Fruit fly (Drosophila melanogaster): ENCODE results near the gene Mp.

The Mp gene

dm6 chr3L:6968961-6969814, 29.5 kb upstream of the Mp start, which contains the start of the genes Mis12 and CG9953 (continued):
- TF ChIP-seq BEAF-32 (GFP tag; optimal IDR thresholded peaks at IDR 0.05) (peak; percentile 19), ind (GFP tag; optimal IDR thresholded peaks at IDR 0.05) (peak; percentile 3), CG9932 (GFP tag; IDR thresholded peaks at IDR 0.05) (peak; percentile 36), dysf (GFP tag; IDR thresholded peaks at IDR 0.05) (peak; percentile 10; the same call in 2 of the 3 replicates), wek (GFP tag; optimal IDR thresholded peaks at IDR 0.05) (peak; percentile 72), tna (GFP tag; IDR thresholded peaks at IDR 0.05; ENCODE audit: partially characterized antibody) (no peak), Ada2b (GFP tag; IDR thresholded peaks at IDR 0.05) (peak; percentile 17; the same call in 1 of the 2 replicates), CG12104 (GFP tag; optimal IDR thresholded peaks at IDR 0.05) (peak; percentile 26), Hsf (GFP tag; optimal IDR thresholded peaks at IDR 0.05) (peak; percentile 39), CG18599 (GFP tag; optimal IDR thresholded peaks at IDR 0.05) (no peak), Deaf1 (tag; optimal IDR thresholded peaks at IDR 0.05) (no peak), gsb-n (tag; optimal IDR thresholded peaks at IDR 0.05) (no peak), CG31365 (tag; optimal IDR thresholded peaks at IDR 0.05) (no peak), grau (tag; optimal IDR thresholded peaks at IDR 0.05) (peak; percentile 36), CG5180 (GFP tag; optimal IDR thresholded peaks at IDR 0.05) (peak; percentile 59), NC2β (GFP tag; optimal IDR thresholded peaks at IDR 0.05) (no peak), wdn (GFP tag; IDR thresholded peaks at IDR 0.05) (no peak), Rfx (GFP tag; IDR thresholded peaks at IDR 0.05) (peak; percentile 30; the same call in 1 of the 2 replicates), MESR4 (GFP tag; optimal IDR thresholded peaks at IDR 0.05) (peak; percentile 9), CG16815 (GFP tag; optimal IDR thresholded peaks at IDR 0.05) (peak; percentile 37), chn (GFP tag; optimal IDR thresholded peaks at IDR 0.05) (peak; percentile 11), Doc2 (GFP tag; IDR thresholded peaks at IDR 0.05) (no peak), Lpt (GFP tag; optimal IDR thresholded peaks at IDR 0.05) (no peak), CG1603 (tag; optimal IDR thresholded peaks at IDR 0.05) (no peak), MTF-1 (GFP tag; optimal IDR thresholded peaks at IDR 0.05; ENCODE audit: borderline replicate concordance) (no peak), esg (GFP tag; conservative IDR thresholded peaks at IDR 0.05) (0 out of 2 replicates have a peak, but pooled peaks have one; percentile 20), aop (GFP tag; IDR thresholded peaks at IDR 0.05) (no peak), CG3407 (GFP tag; optimal IDR thresholded peaks at IDR 0.05) (no peak)

dm6 chr3L:6971298-6971697, 27.3 kb upstream of the Mp start:
- no peak for TF ChIP-seq CG30020 (tag; optimal IDR thresholded peaks at IDR 0.05)
- TF ChIP-seq CG15073 (GFP tag; optimal IDR thresholded peaks at IDR 0.05): no peak
- no peak for TF ChIP-seq CG9932 (GFP tag; IDR thresholded peaks at IDR 0.05)
- no peak for TF ChIP-seq nerfin-1 (tag; optimal IDR thresholded peaks at IDR 0.05)
- no peak for TF ChIP-seq CG11504 (tag; optimal IDR thresholded peaks at IDR 0.05)

dm6 chr3L:6972367-6972766, 26.3 kb upstream of the Mp start, which contains the start of gene CG10063:
TSS of gene CG10063 (minus strand) at chr3L:6972467.
- no peak for TF ChIP-seq kni (GFP tag; optimal IDR thresholded peaks at IDR 0.05)
- no peak for TF ChIP-seq HLH4C (GFP tag; IDR thresholded peaks at IDR 0.05; ENCODE audit: partially characterized antibody)
- TF ChIP-seq CG32532 (GFP tag; IDR thresholded peaks at IDR 0.05): no peak
- TF ChIP-seq zf30C (GFP tag; optimal IDR thresholded peaks at IDR 0.05): no peak
- TF ChIP-seq Pdp1 (GFP tag; optimal IDR thresholded peaks at IDR 0.05): no peak
- TF ChIP-seq CG12391 (tag; optimal IDR thresholded peaks at IDR 0.05): no peak
- no peak for TF ChIP-seq CG4854 (GFP tag; optimal IDR thresholded peaks at IDR 0.05)
- TF ChIP-seq B-H2 (GFP tag; optimal IDR thresholded peaks at IDR 0.05): no peak
- TF ChIP-seq mld (GFP tag; IDR thresholded peaks at IDR 0.05; ENCODE audit: partially characterized antibody): no peak
- TF ChIP-seq CG1647 (GFP tag; optimal IDR thresholded peaks at IDR 0.05): no peak
- TF ChIP-seq tx (GFP tag; optimal IDR thresholded peaks at IDR 0.05): no peak
- no peak for TF ChIP-seq vvl (GFP tag; IDR thresholded peaks at IDR 0.05)
- no peak for TF ChIP-seq shn (GFP tag; optimal IDR thresholded peaks at IDR 0.05)
- TF ChIP-seq CG4404 (GFP tag; IDR thresholded peaks at IDR 0.05): no peak
- TF ChIP-seq row (GFP tag; IDR thresholded peaks at IDR 0.05): no peak
- TF ChIP-seq bcd (GFP tag; optimal IDR thresholded peaks at IDR 0.05): no peak
